Worm (Caenorhabditis elegans) whole organism, early embryonic: Measurements from ENCODE around the gene ZK622.1.

Experiments used
- hnd-1 ChIP-seq: sonication (generic microtip); optimal IDR thresholded peaks from 2 replicates; lab custom pipeline; 2016; ENCODE audit warnings: missing genetic modification characterization, missing compliant biosample characterization
- sea-1 ChIP-seq: fragments of 200-800 bp; sonication (Bioruptor generic); conservative IDR thresholded peaks from 2 replicates; pipeline ENCODE4 v1.3.6; 2022; ENCODE audit warnings: missing genetic modification characterization, missing compliant biosample characterization
- tbx-11 ChIP-seq: fragments of 200-800 bp; sonication (Bioruptor generic); IDR thresholded peaks from 2 replicates; pipeline ENCODE4 v1.3.6; 2022; ENCODE audit warnings: missing genetic modification characterization, missing compliant biosample characterization

ce11 chrII:5285029-5285428 is 8.6 kb upstream of the ZK622.1 start, which contains the start of gene gur-5:
- no peak for TF ChIP-seq tbx-11 (GFP tag; lab: Robert Waterston, UW)
- no peak for TF ChIP-seq hnd-1 (tag; lab: Kevin White, UChicago)
- no peak for TF ChIP-seq sea-1 (GFP tag; lab: Robert Waterston, UW)
